Worm (Caenorhabditis elegans): ENCODE data around the gene mop-25.1.
A peak's percentile ranks its signal among the peaks of the same experiment; 100 is the strongest.

ce11 chrX:3976755-3977154 is 35.3 kb upstream of the mop-25.1 start:
- TF ChIP-seq egl-43 (GFP tag; IDR thresholded peaks at IDR 0.05) (no peak), unc-62 (GFP tag; optimal IDR thresholded peaks at IDR 0.05 in 1 of 2) (peak in 1 of 2 experiments; percentile 11), unc-62 (tag; optimal IDR thresholded peaks at IDR 0.05) (no peak), lin-13 (GFP tag; optimal IDR thresholded peaks at IDR 0.05) (no peak), ceh-28 (tag; optimal IDR thresholded peaks at IDR 0.05) (no peak)

All from whole organism, L4 larva.